Fruit fly (Drosophila melanogaster) whole organism, embryonic: Measurements from ENCODE around the gene CG1575.
A peak's percentile ranks its signal among the peaks of the same experiment; 100 is the strongest.

ENCODE experiments used
- Abd-B ChIP-seq: fragments of 200-800 bp; sonication (Bioruptor generic); optimal IDR thresholded peaks from 2 replicates; lab custom pipeline; 2018; ENCODE audit warnings: missing biosample characterization, mild to moderate bottlenecking, missing genetic modification characterization, moderate library complexity
- Adf1 ChIP-seq: fragments of 200-800 bp; sonication (Bioruptor generic); IDR thresholded peaks from 2 replicates; pipeline ENCODE4 v1.3.6; 2022; ENCODE audit warnings: missing biosample characterization, missing genetic modification characterization
- Bdp1 ChIP-seq: fragments of 200-800 bp; sonication (Bioruptor generic); optimal IDR thresholded peaks from 3 replicates; lab custom pipeline; 2016; ENCODE audit warnings: missing biosample characterization, missing genetic modification characterization
- CG10209 ChIP-seq: fragments of 200-800 bp; sonication (Bioruptor generic); optimal IDR thresholded peaks from 3 replicates; lab custom pipeline; 2017; ENCODE audit warnings: missing biosample characterization, mild to moderate bottlenecking, missing genetic modification characterization, missing genetic modification reagents
- CG10267 ChIP-seq: fragments of 200-800 bp; sonication (Bioruptor generic); optimal IDR thresholded peaks from 2 replicates; lab custom pipeline; 2018; ENCODE audit warnings: missing biosample characterization, mild to moderate bottlenecking, missing genetic modification characterization, moderate library complexity
- CG11696 ChIP-seq: fragments of 200-800 bp; sonication (Bioruptor generic); IDR thresholded peaks from 2 replicates; pipeline ENCODE4 v1.3.6; 2022; ENCODE audit warnings: missing biosample characterization, missing genetic modification characterization
- CG12236 ChIP-seq: fragments of 200-800 bp; sonication (Bioruptor generic); optimal IDR thresholded peaks from 2 replicates; lab custom pipeline; 2016; ENCODE audit warnings: missing biosample characterization, missing genetic modification characterization
- CG15514 ChIP-seq: fragments of 200-800 bp; sonication (Bioruptor generic); optimal IDR thresholded peaks from 3 replicates; lab custom pipeline; 2017; ENCODE audit warnings: missing biosample characterization, missing genetic modification characterization, mild to moderate bottlenecking, moderate library complexity, missing genetic modification reagents
- CG17385 ChIP-seq: fragments of 200-800 bp; sonication (Bioruptor generic); optimal IDR thresholded peaks from 3 replicates; lab custom pipeline; 2018; ENCODE audit warnings: missing biosample characterization, mild to moderate bottlenecking, missing genetic modification characterization
- CG18011 ChIP-seq: fragments of 200-800 bp; sonication (Bioruptor generic); optimal IDR thresholded peaks from 2 replicates; lab custom pipeline; 2017; ENCODE audit warnings: missing biosample characterization, missing genetic modification characterization, mild to moderate bottlenecking, moderate library complexity, missing genotype
- CG18476 ChIP-seq: fragments of 200-800 bp; sonication (Bioruptor generic); optimal IDR thresholded peaks from 2 replicates; lab custom pipeline; 2016; ENCODE audit warnings: missing biosample characterization, mild to moderate bottlenecking, missing genetic modification characterization
- CG2116 ChIP-seq: fragments of 200-800 bp; sonication (Bioruptor generic); optimal IDR thresholded peaks from 3 replicates; lab custom pipeline; 2018; ENCODE audit warnings: missing biosample characterization, mild to moderate bottlenecking, missing genetic modification characterization
- CG31388 ChIP-seq: fragments of 200-800 bp; sonication (Bioruptor generic); optimal IDR thresholded peaks from 2 replicates; lab custom pipeline; 2016; ENCODE audit warnings: missing biosample characterization, missing genetic modification characterization
- CG3163 ChIP-seq: fragments of 200-800 bp; sonication (Bioruptor generic); optimal IDR thresholded peaks from 3 replicates; lab custom pipeline; 2016; ENCODE audit warnings: missing biosample characterization, missing genetic modification characterization
- CG3281 ChIP-seq: fragments of 200-800 bp; sonication (Bioruptor generic); optimal IDR thresholded peaks from 3 replicates; lab custom pipeline; 2017; ENCODE audit warnings: missing biosample characterization, mild to moderate bottlenecking, missing genetic modification characterization
- CG3847 ChIP-seq: fragments of 200-800 bp; sonication (Bioruptor generic); IDR thresholded peaks from 2 replicates; pipeline ENCODE4 v1.3.6; 2022; ENCODE audit warnings: missing biosample characterization, missing genetic modification characterization
- CG3995 ChIP-seq: fragments of 200-800 bp; sonication (Bioruptor generic); optimal IDR thresholded peaks from 3 replicates; lab custom pipeline; 2016; ENCODE audit warnings: missing biosample characterization, missing genetic modification characterization
- CG4707 ChIP-seq: fragments of 200-800 bp; sonication (Bioruptor generic); optimal IDR thresholded peaks from 2 replicates; lab custom pipeline; 2018; ENCODE audit warnings: missing biosample characterization, mild to moderate bottlenecking, missing genetic modification characterization, moderate library complexity
- CG5953 ChIP-seq: fragments of 200-800 bp; sonication (Bioruptor generic); IDR thresholded peaks from 2 replicates; pipeline ENCODE4 v1.3.6; 2022; ENCODE audit warnings: missing biosample characterization, missing genetic modification characterization
- CG6272 ChIP-seq: fragments of 200-800 bp; sonication (Bioruptor generic); IDR thresholded peaks from 2 replicates; pipeline ENCODE4 v1.3.6; 2022; ENCODE audit warnings: missing biosample characterization, missing genetic modification characterization
- CG6765 ChIP-seq: fragments of 200-800 bp; sonication (Bioruptor generic); optimal IDR thresholded peaks from 3 replicates; lab custom pipeline; 2017; ENCODE audit warnings: missing biosample characterization, mild to moderate bottlenecking, missing genetic modification characterization
- CG8359 ChIP-seq: fragments of 200-800 bp; sonication (Bioruptor generic); optimal IDR thresholded peaks from 2 replicates; lab custom pipeline; 2017; ENCODE audit warnings: missing biosample characterization, mild to moderate bottlenecking, missing genetic modification characterization, borderline replicate concordance
- CG9437 ChIP-seq: fragments of 200-800 bp; sonication (Bioruptor generic); optimal IDR thresholded peaks from 2 replicates; lab custom pipeline; 2018; ENCODE audit warnings: missing biosample characterization, mild to moderate bottlenecking, missing genetic modification characterization
- Dad ChIP-seq: fragments of 200-800 bp; sonication (Bioruptor generic); optimal IDR thresholded peaks from 3 replicates; lab custom pipeline; 2016; ENCODE audit warnings: missing biosample characterization, missing genetic modification characterization
- Dfd ChIP-seq, 2 experiments: fragments of >200 bp; optimal IDR thresholded peaks; 2 replicates each; lab custom pipeline; 2017; ENCODE audit warnings: missing biosample characterization in 2 of 2, missing genetic modification characterization in 2 of 2
- Fer3 ChIP-seq: fragments of 200-800 bp; sonication (Bioruptor generic); optimal IDR thresholded peaks from 2 replicates; lab custom pipeline; 2018; ENCODE audit warnings: missing biosample characterization, mild to moderate bottlenecking, missing genetic modification characterization, moderate library complexity
- GATAe ChIP-seq: fragments of 200-800 bp; sonication (Bioruptor generic); conservative IDR thresholded peaks from 2 replicates; pipeline ENCODE4 v1.3.6; 2022; ENCODE audit warnings: missing biosample characterization, missing genetic modification characterization
- MESR4 ChIP-seq: fragments of 200-800 bp; sonication (Bioruptor generic); optimal IDR thresholded peaks from 2 replicates; lab custom pipeline; 2018; ENCODE audit warnings: missing biosample characterization, mild to moderate bottlenecking, missing genetic modification characterization, moderate library complexity
- Mes4 ChIP-seq: fragments of 200-800 bp; sonication (Bioruptor generic); optimal IDR thresholded peaks from 2 replicates; lab custom pipeline; 2016; ENCODE audit warnings: missing biosample characterization, missing genetic modification characterization
- NC2α ChIP-seq: fragments of 200-800 bp; sonication (Bioruptor generic); optimal IDR thresholded peaks from 2 replicates; lab custom pipeline; 2016; ENCODE audit warnings: missing biosample characterization, missing genetic modification characterization
- Oli ChIP-seq: fragments of 200-800 bp; sonication (Bioruptor generic); optimal IDR thresholded peaks from 2 replicates; lab custom pipeline; 2018; ENCODE audit warnings: missing biosample characterization, mild to moderate bottlenecking, missing genetic modification characterization, moderate library complexity
- PHDP ChIP-seq: fragments of 200-800 bp; sonication (Bioruptor generic); optimal IDR thresholded peaks from 3 replicates; lab custom pipeline; 2018; ENCODE audit warnings: missing biosample characterization, mild to moderate bottlenecking, missing genetic modification characterization, moderate library complexity
- Rfx ChIP-seq: fragments of 200-800 bp; sonication (Bioruptor generic); IDR thresholded peaks from 2 replicates; pipeline ENCODE4 v1.3.6; 2022; ENCODE audit warnings: missing biosample characterization, missing genetic modification characterization
- Sox102F ChIP-seq: fragments of 200-800 bp; sonication (Bioruptor generic); optimal IDR thresholded peaks from 2 replicates; lab custom pipeline; 2018; ENCODE audit warnings: missing biosample characterization, mild to moderate bottlenecking, missing genetic modification characterization, moderate library complexity
- ac ChIP-seq: fragments of 200-800 bp; sonication (Bioruptor generic); optimal IDR thresholded peaks from 3 replicates; lab custom pipeline; 2017; ENCODE audit warnings: missing biosample characterization, mild to moderate bottlenecking, missing genetic modification characterization
- ase ChIP-seq: fragments of 200-800 bp; sonication (Bioruptor generic); IDR thresholded peaks from 3 replicates; pipeline ENCODE4 v1.3.6; 2022; ENCODE audit warnings: missing biosample characterization, missing genetic modification characterization
- corto ChIP-seq: fragments of 200-800 bp; sonication (Bioruptor generic); optimal IDR thresholded peaks from 2 replicates; lab custom pipeline; 2016; ENCODE audit warnings: missing biosample characterization, mild to moderate bottlenecking, missing genetic modification characterization, moderate library complexity
- dan ChIP-seq: fragments of 200-800 bp; sonication (Bioruptor generic); IDR thresholded peaks from 2 replicates; pipeline ENCODE4 v1.3.6; 2022; ENCODE audit warnings: missing biosample characterization, missing genetic modification characterization
- dpn ChIP-seq, 2 experiments: fragments of 200-800 bp; sonication (Bioruptor generic); optimal IDR thresholded peaks; 3 replicates each; lab custom pipeline; 2016; ENCODE audit warnings: missing biosample characterization in 2 of 2, missing genetic modification characterization in 2 of 2
- ems ChIP-seq: fragments of 200-800 bp; sonication (Bioruptor generic); optimal IDR thresholded peaks from 3 replicates; lab custom pipeline; 2016; ENCODE audit warnings: missing biosample characterization, missing genetic modification characterization
- en ChIP-seq: fragments of 200-800 bp; sonication (Bioruptor generic); optimal IDR thresholded peaks from 2 replicates; lab custom pipeline; 2016; ENCODE audit warnings: missing biosample characterization, missing genetic modification characterization
- fd96Cb ChIP-seq: fragments of 200-800 bp; sonication (Bioruptor generic); optimal IDR thresholded peaks from 2 replicates; lab custom pipeline; 2018; ENCODE audit warnings: missing biosample characterization, mild to moderate bottlenecking, missing genetic modification characterization, moderate library complexity
- ftz-f1 ChIP-seq: fragments of 200-800 bp; sonication (Bioruptor generic); optimal IDR thresholded peaks from 2 replicates; lab custom pipeline; 2016; ENCODE audit warnings: missing biosample characterization, missing genetic modification characterization
- hb ChIP-seq: fragments of 200-800 bp; sonication (Bioruptor generic); IDR thresholded peaks from 3 replicates; pipeline ENCODE4 v1.3.6; 2022; ENCODE audit warnings: missing biosample characterization, missing genetic modification characterization; ENCODE audit not compliant: partially characterized antibody
- lola ChIP-seq, 3 experiments: fragments of >200 bp in 2 of 3; fragments of 200-800 bp in 1 of 3; sonication (Bioruptor generic) in 1 of 3; optimal IDR thresholded peaks; 2 replicates each; lab custom pipeline; 2017 to 2019; ENCODE audit warnings: missing biosample characterization in 3 of 3, missing genetic modification characterization in 3 of 3, mild to moderate bottlenecking in 1 of 3, moderate library complexity in 1 of 3
- mld ChIP-seq: fragments of 200-800 bp; sonication (Bioruptor generic); IDR thresholded peaks from 3 replicates; pipeline ENCODE4 v1.3.6; 2022; ENCODE audit warnings: missing biosample characterization, missing genetic modification characterization; ENCODE audit not compliant: partially characterized antibody
- p53 ChIP-seq: fragments of 200-800 bp; sonication (Bioruptor generic); optimal IDR thresholded peaks from 2 replicates; lab custom pipeline; 2016; ENCODE audit warnings: missing biosample characterization, missing genetic modification characterization
- pho ChIP-seq: fragments of 200-800 bp; sonication (Bioruptor generic); optimal IDR thresholded peaks from 2 replicates; lab custom pipeline; 2016; ENCODE audit warnings: missing biosample characterization, missing genetic modification characterization
- sd ChIP-seq: fragments of 200-800 bp; sonication (Bioruptor generic); optimal IDR thresholded peaks from 3 replicates; lab custom pipeline; 2018; ENCODE audit warnings: missing biosample characterization, mild to moderate bottlenecking, missing genetic modification characterization, moderate library complexity
- seq ChIP-seq: fragments of 200-800 bp; sonication (Bioruptor generic); IDR thresholded peaks from 2 replicates; pipeline ENCODE4 v1.3.6; 2022; ENCODE audit warnings: missing biosample characterization, missing genetic modification characterization
- unpg ChIP-seq: fragments of 200-800 bp; sonication (Bioruptor generic); optimal IDR thresholded peaks from 3 replicates; lab custom pipeline; 2018; ENCODE audit warnings: missing biosample characterization, mild to moderate bottlenecking, missing genetic modification characterization, moderate library complexity

Gene CG1575

DNA sequence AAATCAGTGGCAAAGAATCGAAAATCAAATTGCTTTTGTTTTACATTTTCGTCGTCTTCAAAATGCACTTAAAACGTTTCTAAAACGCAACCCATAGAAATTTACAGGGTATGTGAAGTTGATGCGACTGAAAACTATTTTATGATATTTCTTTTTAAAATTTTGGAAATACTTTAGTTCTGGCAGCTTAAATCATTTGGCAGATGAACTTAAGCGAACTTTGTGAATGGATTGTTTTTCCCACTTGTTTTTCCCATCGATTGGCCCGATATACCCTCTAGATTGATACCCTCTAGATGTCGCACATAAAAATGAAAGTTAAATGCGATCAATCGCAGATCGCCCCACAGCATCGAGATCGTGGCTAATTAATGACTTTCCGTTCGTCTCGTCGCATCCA is 9.3 kb downstream of the CG1575 start (continued):
- TF ChIP-seq CG2116 (GFP tag; lab: Kevin White, UChicago) (peak; percentile 50), CG6272 (GFP tag; lab: Robert Waterston, UW) (no peak), ac (no peak), GATAe (GFP tag; lab: Robert Waterston, UW) (no peak), lola (GFP tag; optimal IDR thresholded peaks at IDR 0.05; lab: Kevin White, UChicago) (peak in 1 of 3 experiments; percentile 63), CG5953 (GFP tag; lab: Robert Waterston, UW) (no peak), CG3281 (GFP tag; lab: Kevin White, UChicago) (no peak), corto (GFP tag; lab: Kevin White, UChicago) (no peak), unpg (peak; percentile 73), fd96Cb (peak; percentile 82), NC2α (GFP tag; lab: Kevin White, UChicago) (no peak), CG9437 (GFP tag; lab: Kevin White, UChicago) (peak; percentile 2), ems (peak; percentile 33), CG15514 (GFP tag; lab: Kevin White, UChicago) (no peak), CG10209 (GFP tag; lab: Kevin White, UChicago) (peak; percentile 39), CG3995 (GFP tag; lab: Kevin White, UChicago) (no peak), CG3163 (GFP tag; lab: Kevin White, UChicago) (no peak), PHDP (tag; lab: Kevin White, UChicago) (peak; percentile 46), CG8359 (no peak), Dad (GFP tag; lab: Kevin White, UChicago) (no peak), CG4707 (GFP tag; lab: Kevin White, UChicago) (peak; percentile 49), Fer3 (peak; percentile 9), Oli (peak; percentile 68), mld (no peak), dpn (GFP tag; optimal IDR thresholded peaks at IDR 0.05; lab: Kevin White, UChicago) (peak; percentile 35 to 49), CG10267 (tag; lab: Kevin White, UChicago) (peak; percentile 57), CG11696 (GFP tag; lab: Robert Waterston, UW) (no peak), CG17385 (peak; percentile 45), dan (GFP tag; lab: Robert Waterston, UW) (no peak), en (GFP tag; lab: Kevin White, UChicago) (no peak), seq (GFP tag; lab: Robert Waterston, UW) (no peak), Dfd (GFP tag; optimal IDR thresholded peaks at IDR 0.05; lab: Kevin White, UChicago) (no peak), Abd-B (peak; percentile 59), hb (GFP tag; lab: Robert Waterston, UW) (no peak), CG18476 (GFP tag; lab: Kevin White, UChicago) (peak; percentile 57), Bdp1 (GFP tag; lab: Kevin White, UChicago) (no peak), pho (no peak), CG18011 (GFP tag; lab: Kevin White, UChicago) (no peak), CG3847 (GFP tag; lab: Robert Waterston, UW) (0 out of 2 replicates have a peak, but pooled peaks have one; percentile 20), p53 (no peak), Rfx (GFP tag; lab: Robert Waterston, UW) (no peak), Mes4 (GFP tag; lab: Kevin White, UChicago) (peak; percentile 59), MESR4 (GFP tag; lab: Kevin White, UChicago) (no peak), CG31388 (GFP tag; lab: Kevin White, UChicago) (no peak), Adf1 (GFP tag; lab: Robert Waterston, UW) (no peak), CG6765 (GFP tag; lab: Kevin White, UChicago) (no peak), sd (tag; lab: Kevin White, UChicago) (peak; percentile 9), CG12236 (GFP tag; lab: Kevin White, UChicago) (peak; percentile 25), ase (GFP tag; lab: Robert Waterston, UW) (0 out of 3 replicates have a peak, but pooled peaks have one; percentile 40), Sox102F (GFP tag; lab: Kevin White, UChicago) (peak; percentile 88), ftz-f1 (GFP tag; lab: Kevin White, UChicago) (no peak)
